Fruit fly (Drosophila melanogaster) whole organism, wandering third instar larva: ENCODE data around the gene CG33514.

ENCODE experiments used
- Abd-B ChIP-seq: fragments of >200 bp; optimal IDR thresholded peaks from 2 replicates; lab custom pipeline; 2017; ENCODE audit warnings: missing biosample characterization, missing genetic modification characterization
- CG32264 ChIP-seq: fragments of 200-800 bp; sonication (Bioruptor generic); optimal IDR thresholded peaks from 2 replicates; lab custom pipeline; 2016; ENCODE audit warnings: missing biosample characterization, missing genetic modification characterization
- CG9705 ChIP-seq: fragments of 200-800 bp; sonication (Bioruptor generic); optimal IDR thresholded peaks from 2 replicates; lab custom pipeline; 2018; ENCODE audit warnings: missing biosample characterization, mild to moderate bottlenecking, missing genetic modification characterization
- CrebA ChIP-seq: fragments of 200-800 bp; sonication (Bioruptor generic); optimal IDR thresholded peaks from 2 replicates; lab custom pipeline; 2016; ENCODE audit warnings: missing biosample characterization, mild to moderate bottlenecking, missing genetic modification characterization, borderline replicate concordance
- Dfd ChIP-seq: fragments of >200 bp; optimal IDR thresholded peaks from 2 replicates; lab custom pipeline; 2017; ENCODE audit warnings: missing biosample characterization, missing genetic modification characterization
- Dif ChIP-seq: fragments of 200-275, 200-300 bp; sonication (Bioruptor generic); optimal IDR thresholded peaks from 2 replicates; lab custom pipeline; 2018; ENCODE audit warnings: missing biosample characterization, missing genetic modification characterization; ENCODE audit not compliant: partially characterized antibody
- GATAd ChIP-seq: sonication (Bioruptor generic); optimal IDR thresholded peaks from 2 replicates; lab custom pipeline; 2016; ENCODE audit warnings: missing biosample characterization, missing genetic modification characterization
- HLH106 ChIP-seq: fragments of 200-800 bp; optimal IDR thresholded peaks from 3 replicates; lab custom pipeline; 2019; ENCODE audit warnings: missing biosample characterization, mild to moderate bottlenecking, missing genetic modification characterization, moderate library complexity
- Hnf4 ChIP-seq: fragments of 200-800 bp; sonication (Bioruptor generic); optimal IDR thresholded peaks from 2 replicates; lab custom pipeline; 2016; ENCODE audit warnings: missing biosample characterization, mild to moderate bottlenecking, missing genetic modification characterization
- Hr78 ChIP-seq: fragments of >200 bp; optimal IDR thresholded peaks from 2 replicates; lab custom pipeline; 2017; ENCODE audit warnings: missing biosample characterization, missing genetic modification characterization
- Hr83 ChIP-seq: fragments of 200-300 bp; sonication (Bioruptor generic); optimal IDR thresholded peaks from 2 replicates; lab custom pipeline; 2016; ENCODE audit warnings: missing biosample characterization, mild to moderate bottlenecking, missing genetic modification characterization, moderate library complexity; ENCODE audit not compliant: poor library complexity, severe bottlenecking
- Jra ChIP-seq: sonication (Bioruptor generic); optimal IDR thresholded peaks from 2 replicates; lab custom pipeline; 2016; ENCODE audit warnings: missing biosample characterization, missing genetic modification characterization
- Mio ChIP-seq: sonication (Bioruptor generic); optimal IDR thresholded peaks from 2 replicates; lab custom pipeline; 2016; ENCODE audit warnings: missing biosample characterization, missing genetic modification characterization
- Myc ChIP-seq: fragments of >200 bp; optimal IDR thresholded peaks from 2 replicates; lab custom pipeline; 2017
- N ChIP-seq: fragments of >200 bp; optimal IDR thresholded peaks from 2 replicates; lab custom pipeline; 2018; ENCODE audit warnings: missing biosample characterization, missing external identifiers, missing genetic modification characterization
- OdsH ChIP-seq: fragments of 200-800 bp; sonication (Bioruptor generic); optimal IDR thresholded peaks from 2 replicates; lab custom pipeline; 2016; ENCODE audit warnings: missing biosample characterization, mild to moderate bottlenecking, missing genetic modification characterization
- Rel ChIP-seq, 2 experiments: fragments of 200-800 bp; sonication (Bioruptor generic) in 1 of 2; optimal IDR thresholded peaks; 2 replicates in 1 of 2; 3 replicates in 1 of 2; lab custom pipeline; 2016 to 2019; ENCODE audit warnings: mild to moderate bottlenecking in 2 of 2, missing biosample characterization in 2 of 2, missing genetic modification characterization in 2 of 2, moderate library complexity in 1 of 2
- Sp1 ChIP-seq: fragments of 200-800 bp; sonication (Bioruptor generic); optimal IDR thresholded peaks from 3 replicates; lab custom pipeline; 2019; ENCODE audit warnings: missing biosample characterization, mild to moderate bottlenecking, missing genetic modification characterization, moderate library complexity
- Vsx2 ChIP-seq: fragments of 200-300, 225-300 bp; sonication (Bioruptor generic); optimal IDR thresholded peaks from 2 replicates; lab custom pipeline; 2018; ENCODE audit warnings: missing biosample characterization, missing genetic modification characterization; ENCODE audit not compliant: partially characterized antibody
- br ChIP-seq: fragments of 200-800 bp; sonication (Bioruptor generic); optimal IDR thresholded peaks from 2 replicates; lab custom pipeline; 2016; ENCODE audit warnings: missing biosample characterization, missing genetic modification characterization
- brk ChIP-seq: fragments of 200-800 bp; sonication (Bioruptor generic); optimal IDR thresholded peaks from 2 replicates; lab custom pipeline; 2016; ENCODE audit warnings: missing biosample characterization, mild to moderate bottlenecking, missing genetic modification characterization
- dl ChIP-seq, 2 experiments: fragments of 175-275, 200-275 bp in 1 of 2; fragments of 200-275 bp in 1 of 2; sonication (Bioruptor generic); optimal IDR thresholded peaks; lab custom pipeline; 2018; ENCODE audit warnings: mild to moderate bottlenecking in 2 of 2, missing biosample characterization in 2 of 2, missing genetic modification characterization in 2 of 2, moderate library complexity in 2 of 2; ENCODE audit not compliant: partially characterized antibody in 2 of 2, insufficient read depth in 1 of 2
- dmrt93B ChIP-seq: fragments of 200-800 bp; sonication (Bioruptor generic); optimal IDR thresholded peaks from 2 replicates; lab custom pipeline; 2018; ENCODE audit warnings: missing biosample characterization, mild to moderate bottlenecking, missing genetic modification characterization
- dsf ChIP-seq: sonication (Bioruptor generic); optimal IDR thresholded peaks from 2 replicates; lab custom pipeline; 2016; ENCODE audit warnings: missing biosample characterization, missing genetic modification characterization, borderline replicate concordance
- ey ChIP-seq: fragments of 200-800 bp; sonication (Bioruptor generic); optimal IDR thresholded peaks from 2 replicates; lab custom pipeline; 2016; ENCODE audit warnings: missing biosample characterization, missing genetic modification characterization
- foxo ChIP-seq, 2 experiments: fragments of 200-800 bp; sonication (Bioruptor generic); optimal IDR thresholded peaks; 2 replicates in 1 of 2; 3 replicates in 1 of 2; lab custom pipeline; 2016 to 2017; ENCODE audit warnings: missing biosample characterization in 2 of 2, missing genetic modification characterization in 2 of 2
- fru ChIP-seq: fragments of 200-800 bp; sonication (Bioruptor generic); optimal IDR thresholded peaks from 3 replicates; lab custom pipeline; 2016; ENCODE audit warnings: missing biosample characterization, mild to moderate bottlenecking, missing genetic modification characterization
- h ChIP-seq: fragments of 200-800 bp; sonication (Bioruptor generic); optimal IDR thresholded peaks from 3 replicates; lab custom pipeline; 2016; ENCODE audit warnings: missing biosample characterization, mild to moderate bottlenecking, missing genetic modification characterization
- jim ChIP-seq: fragments of 175-275, 200-325 bp; sonication (Bioruptor generic); optimal IDR thresholded peaks from 2 replicates; lab custom pipeline; 2016; ENCODE audit warnings: missing biosample characterization, mild to moderate bottlenecking, missing genetic modification characterization
- lola ChIP-seq: fragments of >200 bp; optimal IDR thresholded peaks from 2 replicates; lab custom pipeline; 2017; ENCODE audit warnings: missing biosample characterization, missing genetic modification characterization
- pan ChIP-seq: fragments of >200 bp; optimal IDR thresholded peaks from 2 replicates; lab custom pipeline; 2017
- psq ChIP-seq: fragments of 200-800 bp; sonication (Bioruptor generic); optimal IDR thresholded peaks from 3 replicates; lab custom pipeline; 2017; ENCODE audit warnings: missing biosample characterization, mild to moderate bottlenecking, missing genetic modification characterization, moderate library complexity
- rgr ChIP-seq: fragments of 200-800 bp; sonication (Bioruptor generic); optimal IDR thresholded peaks from 3 replicates; lab custom pipeline; 2016; ENCODE audit warnings: missing biosample characterization, mild to moderate bottlenecking, missing genetic modification characterization
- sage ChIP-seq: fragments of 200-800 bp; sonication (Bioruptor generic); optimal IDR thresholded peaks from 2 replicates; lab custom pipeline; 2016; ENCODE audit warnings: missing biosample characterization, mild to moderate bottlenecking, missing genetic modification characterization
- sv ChIP-seq: fragments of 200-800 bp; sonication (Bioruptor generic); optimal IDR thresholded peaks from 3 replicates; lab custom pipeline; 2016; ENCODE audit warnings: missing biosample characterization, missing genetic modification characterization
- tai ChIP-seq: sonication (Bioruptor generic); optimal IDR thresholded peaks from 2 replicates; lab custom pipeline; 2016; ENCODE audit warnings: missing biosample characterization, missing genetic modification characterization
- usp ChIP-seq: fragments of >200 bp; optimal IDR thresholded peaks from 2 replicates; lab custom pipeline; 2017; ENCODE audit warnings: missing biosample characterization, missing genetic modification characterization
- woc ChIP-seq: sonication (Bioruptor generic); optimal IDR thresholded peaks from 2 replicates; lab custom pipeline; 2016; ENCODE audit warnings: missing biosample characterization, mild to moderate bottlenecking, missing genetic modification characterization

Gene CG33514

dm6 chr3L:4399905-4400304, 34.7 kb downstream of the CG33514 start:
- TF ChIP-seq HLH106 (tag; lab: Kevin White, UChicago), result peak; percentile 6
- TF ChIP-seq foxo (GFP tag; optimal IDR thresholded peaks at IDR 0.05; lab: Kevin White, UChicago), result peak in 1 of 2 experiments; percentile 14
- TF ChIP-seq Hr78, result no peak

DNA sequence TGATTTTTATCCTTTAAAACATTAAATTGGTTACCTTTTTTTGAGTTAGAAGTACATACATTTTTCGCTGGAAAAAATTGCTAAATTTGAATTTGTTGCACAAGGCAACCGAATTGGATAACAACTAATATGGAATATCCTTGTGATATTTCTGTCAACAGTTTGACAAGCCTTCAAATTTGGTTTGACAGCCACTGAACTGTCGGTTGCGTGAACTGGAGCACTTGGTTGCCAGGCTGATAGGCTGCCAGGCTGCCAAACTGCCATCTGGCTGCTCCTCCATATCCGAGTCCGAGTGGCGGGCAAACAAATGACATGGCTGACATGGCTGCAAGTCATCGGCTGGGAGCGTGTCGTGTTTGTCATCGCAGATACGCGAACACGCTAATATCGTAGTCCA, 36.0 kb downstream of the CG33514 start:
- no peak for TF ChIP-seq fru (GFP tag; lab: Kevin White, UChicago)
- TF ChIP-seq Myc (lab: Kevin White, UChicago), result peak; percentile 26

dm6 chr3L:4403180-4403769, 38.0 kb downstream of the CG33514 start, which contains the start of gene Syx17:
Gene Syx17, plus strand, starts transcription at chr3L:4403487.
- peak; percentile 86 for TF ChIP-seq Hr78
- no peak for TF ChIP-seq usp
- TF ChIP-seq sage (GFP tag; lab: Kevin White, UChicago), result peak; percentile 33
- peak; percentile 43 for TF ChIP-seq h (GFP tag; lab: Kevin White, UChicago)
- TF ChIP-seq CG32264 (GFP tag; lab: Kevin White, UChicago), result no peak
- no peak for TF ChIP-seq Dif (GFP tag; lab: Kevin White, UChicago)
- peak; percentile 21 for TF ChIP-seq psq
- TF ChIP-seq jim (GFP tag; lab: Kevin White, UChicago), result no peak
- TF ChIP-seq CrebA, result no peak
- TF ChIP-seq Hr83 (GFP tag; lab: Kevin White, UChicago), result peak; percentile 58
- no peak for TF ChIP-seq Dfd (GFP tag; lab: Kevin White, UChicago)
- no peak for TF ChIP-seq Rel (GFP tag; optimal IDR thresholded peaks at IDR 0.05; lab: Kevin White, UChicago)
- TF ChIP-seq Rel (tag; optimal IDR thresholded peaks at IDR 0.05; lab: Kevin White, UChicago), result peak; percentile 98
- TF ChIP-seq GATAd (GFP tag; lab: Kevin White, UChicago), result no peak
- TF ChIP-seq woc, result no peak
- TF ChIP-seq dsf (GFP tag; lab: Kevin White, UChicago), result no peak
- TF ChIP-seq pan (lab: Kevin White, UChicago), result no peak
- peak; percentile 29 for TF ChIP-seq HLH106 (tag; lab: Kevin White, UChicago)
- TF ChIP-seq brk, result peak; percentile 30
- TF ChIP-seq ey, result peak; percentile 40
- peak; percentile 47 for TF ChIP-seq fru (GFP tag; lab: Kevin White, UChicago)
- no peak for TF ChIP-seq Vsx2
- peak; percentile 33 for TF ChIP-seq Sp1 (GFP tag; lab: Kevin White, UChicago)
- TF ChIP-seq CG9705 (GFP tag; lab: Kevin White, UChicago), result peak; percentile 34
- TF ChIP-seq N, result no peak
- TF ChIP-seq br (GFP tag; lab: Kevin White, UChicago), result peak; percentile 25
- TF ChIP-seq tai, result peak; percentile 57
- peak in 1 of 2 experiments; percentile 53 for TF ChIP-seq foxo (GFP tag; optimal IDR thresholded peaks at IDR 0.05; lab: Kevin White, UChicago)
- no peak for TF ChIP-seq Myc (lab: Kevin White, UChicago)
- peak; percentile 4 for TF ChIP-seq dmrt93B
- peak; percentile 17 for TF ChIP-seq sv
- TF ChIP-seq rgr, result peak; percentile 52
- no peak for TF ChIP-seq OdsH
- TF ChIP-seq lola (GFP tag; lab: Kevin White, UChicago), result no peak
- TF ChIP-seq Mio (GFP tag; lab: Kevin White, UChicago), result no peak
- TF ChIP-seq Jra (GFP tag; lab: Kevin White, UChicago), result peak; percentile 7
- TF ChIP-seq Abd-B (GFP tag; lab: Kevin White, UChicago), result no peak
- no peak for TF ChIP-seq dl (GFP tag; optimal IDR thresholded peaks at IDR 0.05; lab: Kevin White, UChicago; ENCODE audit: insufficient read depth in 1 of 2, partially characterized antibody in 2 of 2)
- TF ChIP-seq Hnf4 (GFP tag; lab: Kevin White, UChicago), result peak; percentile 71
